Worm (Caenorhabditis elegans) whole organism, L1 larva: ENCODE measurements around the gene igeg-2.

ENCODE experiments used
- C04F5.9 ChIP-seq: sonication (generic microtip); optimal IDR thresholded peaks from 2 replicates; lab custom pipeline; 2016; ENCODE audit warnings: missing genetic modification characterization, missing compliant biosample characterization
- C16A3.4 ChIP-seq: fragments of 150-350 bp; optimal IDR thresholded peaks from 2 replicates; lab custom pipeline; 2014; ENCODE audit warnings: missing biosample characterization, missing genetic modification characterization
- F16B12.6 ChIP-seq: fragments of 150-350 bp; optimal IDR thresholded peaks from 2 replicates; lab custom pipeline; 2014; ENCODE audit warnings: missing biosample characterization, missing genetic modification characterization
- Y116A8C.19 ChIP-seq: sonication (generic microtip); optimal IDR thresholded peaks from 2 replicates; lab custom pipeline; 2016; ENCODE audit warnings: missing compliant biosample characterization, missing genetic modification characterization, borderline replicate concordance
- aha-1 ChIP-seq: fragments of 150-350 bp; optimal IDR thresholded peaks from 2 replicates; lab custom pipeline; 2014; ENCODE audit warnings: missing biosample characterization, missing genetic modification characterization
- alr-1 ChIP-seq: fragments of 200-800 bp; sonication (Bioruptor generic); optimal IDR thresholded peaks from 2 replicates; lab custom pipeline; 2018; ENCODE audit warnings: borderline replicate concordance, mild to moderate bottlenecking, missing genetic modification characterization, missing compliant biosample characterization
- ama-1 ChIP-seq: fragments of 150-350 bp; optimal IDR thresholded peaks from 2 replicates; lab custom pipeline; 2014
- blmp-1 ChIP-seq: fragments of 150-350 bp; optimal IDR thresholded peaks from 2 replicates; lab custom pipeline; 2014; ENCODE audit warnings: missing biosample characterization, missing genetic modification characterization
- ceh-8 ChIP-seq: fragments of 200-800 bp; sonication (Bioruptor generic); optimal IDR thresholded peaks from 2 replicates; lab custom pipeline; 2018; ENCODE audit warnings: mild to moderate bottlenecking, missing genetic modification characterization, moderate library complexity, missing compliant biosample characterization
- ceh-82 ChIP-seq, 3 experiments: fragments of 150-350 bp in 1 of 3; sonication (generic microtip) in 2 of 3; optimal IDR thresholded peaks; 2 replicates each; lab custom pipeline; 2014 to 2017; ENCODE audit warnings: missing biosample characterization in 3 of 3, missing genetic modification characterization in 3 of 3
- ceh-90 ChIP-seq: sonication (generic microtip); optimal IDR thresholded peaks from 2 replicates; lab custom pipeline; 2016; ENCODE audit warnings: missing genetic modification characterization, missing compliant biosample characterization
- ces-1 ChIP-seq: fragments of 150-350 bp; optimal IDR thresholded peaks from 2 replicates; lab custom pipeline; 2014; ENCODE audit warnings: missing biosample characterization, missing genetic modification reagents, missing genetic modification characterization
- dsc-1 ChIP-seq: sonication (generic microtip); optimal IDR thresholded peaks from 2 replicates; lab custom pipeline; 2016; ENCODE audit warnings: mild to moderate bottlenecking, missing genetic modification characterization, missing compliant biosample characterization
- efl-1 ChIP-seq, 4 experiments: fragments of 150-350 bp; optimal IDR thresholded peaks in 3 of 4; peaks in 1 of 4; 1 replicate in 1 of 4; 2 replicates in 3 of 4; lab custom pipeline; 2014; ENCODE audit warnings: missing biosample characterization in 2 of 4, missing genetic modification characterization in 2 of 4, missing genetic modification reagents in 2 of 4
- elt-2 ChIP-seq: sonication (generic microtip); optimal IDR thresholded peaks from 2 replicates; lab custom pipeline; 2016; ENCODE audit warnings: missing genetic modification characterization, mild to moderate bottlenecking, inconsistent platforms, missing compliant biosample characterization, missing genetic modification reagents
- elt-3 ChIP-seq, 6 experiments: fragments of 150-350 bp in 1 of 6; sonication (generic microtip); optimal IDR thresholded peaks; 2 replicates each; lab custom pipeline; 2017 to 2018; ENCODE audit warnings: missing biosample characterization in 6 of 6, missing genetic modification characterization in 6 of 6, inconsistent platforms in 1 of 6
- fos-1 ChIP-seq: fragments of 150-350 bp; optimal IDR thresholded peaks from 2 replicates; lab custom pipeline; 2014; ENCODE audit warnings: missing biosample characterization, missing genetic modification characterization
- grh-1 ChIP-seq: fragments of 200-800 bp; sonication (Bioruptor generic); IDR thresholded peaks from 2 replicates; pipeline ENCODE4 v1.3.6; 2022; ENCODE audit warnings: missing genetic modification reagents, missing genetic modification characterization, missing compliant biosample characterization
- hlh-17 ChIP-seq: fragments of 200-800 bp; sonication (Bioruptor generic); optimal IDR thresholded peaks from 2 replicates; lab custom pipeline; 2018; ENCODE audit warnings: missing genetic modification characterization, mild to moderate bottlenecking, missing compliant biosample characterization, moderate library complexity, borderline replicate concordance
- isw-1 ChIP-seq: fragments of 200-800 bp; sonication (Bioruptor generic); IDR thresholded peaks from 2 replicates; pipeline ENCODE4 v1.3.6; 2022; ENCODE audit warnings: missing genetic modification characterization, missing compliant biosample characterization
- lin-13 ChIP-seq: fragments of 150-350 bp; optimal IDR thresholded peaks from 2 replicates; lab custom pipeline; 2014; ENCODE audit warnings: missing biosample characterization, missing genetic modification reagents, missing genetic modification characterization
- lin-14 ChIP-seq: fragments of 200-800 bp; sonication (Bioruptor generic); optimal IDR thresholded peaks from 2 replicates; lab custom pipeline; 2018; ENCODE audit warnings: mild to moderate bottlenecking, missing genetic modification characterization, moderate library complexity, missing compliant biosample characterization
- lin-35 ChIP-seq, 2 experiments: fragments of 150-350 bp; optimal IDR thresholded peaks; 2 replicates each; lab custom pipeline; 2014; ENCODE audit warnings: missing biosample characterization in 2 of 2, missing genetic modification characterization in 2 of 2, missing genetic modification reagents in 2 of 2
- lsy-2 ChIP-seq, 2 experiments: fragments of 150-350 bp; optimal IDR thresholded peaks; 2 replicates each; lab custom pipeline; 2014; ENCODE audit warnings: missing biosample characterization in 2 of 2, missing genetic modification characterization in 2 of 2
- mab-9 ChIP-seq: fragments of 200-800 bp; sonication (Bioruptor generic); IDR thresholded peaks from 2 replicates; pipeline ENCODE4 v1.3.6; 2022; ENCODE audit warnings: missing genetic modification reagents, missing genetic modification characterization, missing compliant biosample characterization
- mdl-1 ChIP-seq, 2 experiments: fragments of 150-350 bp; optimal IDR thresholded peaks; 2 replicates each; lab custom pipeline; 2014 to 2017; ENCODE audit warnings: missing biosample characterization in 2 of 2, missing genetic modification characterization in 2 of 2, inconsistent platforms in 1 of 2
- mep-1 ChIP-seq: fragments of 150-350 bp; optimal IDR thresholded peaks from 2 replicates; lab custom pipeline; 2014; ENCODE audit warnings: missing biosample characterization, missing genetic modification characterization
- nhr-12 ChIP-seq: sonication (generic microtip); optimal IDR thresholded peaks from 2 replicates; lab custom pipeline; 2017; ENCODE audit warnings: missing biosample characterization, missing genetic modification characterization
- nhr-19 ChIP-seq: fragments of 200-800 bp; sonication (Bioruptor generic); conservative IDR thresholded peaks from 2 replicates; pipeline ENCODE4 v1.3.6; 2022; ENCODE audit warnings: missing genetic modification characterization, missing compliant biosample characterization
- nhr-20 ChIP-seq: sonication (generic microtip); optimal IDR thresholded peaks from 2 replicates; lab custom pipeline; 2016; ENCODE audit warnings: mild to moderate bottlenecking, missing genetic modification characterization, missing compliant biosample characterization
- nhr-237 ChIP-seq: fragments of 150-350 bp; optimal IDR thresholded peaks from 2 replicates; lab custom pipeline; 2014; ENCODE audit warnings: missing biosample characterization, missing genetic modification characterization
- nhr-28 ChIP-seq: fragments of 150-350 bp; optimal IDR thresholded peaks from 2 replicates; lab custom pipeline; 2014; ENCODE audit warnings: missing biosample characterization, missing genetic modification characterization
- nhr-47 ChIP-seq: sonication (generic microtip); optimal IDR thresholded peaks from 2 replicates; lab custom pipeline; 2016; ENCODE audit warnings: mild to moderate bottlenecking, missing genetic modification characterization, moderate library complexity, missing compliant biosample characterization
- nhr-76 ChIP-seq: sonication (generic microtip); optimal IDR thresholded peaks from 2 replicates; lab custom pipeline; 2017; ENCODE audit warnings: missing biosample characterization, missing genetic modification characterization
- nhr-85 ChIP-seq: sonication (generic microtip); peaks from one replicate; lab custom pipeline; 2016; ENCODE audit warnings: missing genetic modification characterization, inconsistent platforms, missing compliant biosample characterization
- pag-3 ChIP-seq: sonication (generic microtip); optimal IDR thresholded peaks from 2 replicates; lab custom pipeline; 2017; ENCODE audit warnings: missing genetic modification characterization, mild to moderate bottlenecking, missing compliant biosample characterization, antibody characterized with exemption, borderline replicate concordance; ENCODE audit not compliant: insufficient read depth
- pax-3 ChIP-seq: fragments of 200-800 bp; sonication (Bioruptor generic); optimal IDR thresholded peaks from 2 replicates; lab custom pipeline; 2018; ENCODE audit warnings: mild to moderate bottlenecking, missing genetic modification characterization, moderate library complexity, missing compliant biosample characterization
- skn-1 ChIP-seq: fragments of 150-350 bp; optimal IDR thresholded peaks from 2 replicates; lab custom pipeline; 2014; ENCODE audit warnings: missing biosample characterization, missing genetic modification characterization
- snpc-4 ChIP-seq: fragments of 150-350 bp; optimal IDR thresholded peaks from 2 replicates; lab custom pipeline; 2014; ENCODE audit warnings: missing biosample characterization, missing genetic modification characterization
- sptf-1 ChIP-seq: fragments of 150-350 bp; optimal IDR thresholded peaks from 2 replicates; lab custom pipeline; 2014; ENCODE audit warnings: missing biosample characterization, missing genetic modification characterization
- swsn-7 ChIP-seq: sonication (generic microtip); optimal IDR thresholded peaks from 2 replicates; lab custom pipeline; 2016; ENCODE audit warnings: missing genetic modification characterization, missing compliant biosample characterization
- tlp-1 ChIP-seq: fragments of 150-350 bp; optimal IDR thresholded peaks from 2 replicates; lab custom pipeline; 2014; ENCODE audit warnings: missing biosample characterization, missing genetic modification characterization
- unc-86 ChIP-seq: sonication (generic microtip); optimal IDR thresholded peaks from 2 replicates; lab custom pipeline; 2016; ENCODE audit warnings: missing genetic modification characterization, missing compliant biosample characterization
- zip-4 ChIP-seq: fragments of 200-800 bp; sonication (Bioruptor generic); optimal IDR thresholded peaks from 2 replicates; lab custom pipeline; 2018; ENCODE audit warnings: mild to moderate bottlenecking, missing genetic modification characterization, moderate library complexity, missing compliant biosample characterization
- ztf-11 ChIP-seq, 2 experiments: sonication (generic microtip); optimal IDR thresholded peaks; 2 replicates each; lab custom pipeline; 2016 to 2017; ENCODE audit warnings: missing genetic modification characterization in 2 of 2, missing biosample characterization in 1 of 2, missing compliant biosample characterization in 1 of 2
- ztf-4 ChIP-seq: fragments of 150-350 bp; optimal IDR thresholded peaks from 2 replicates; lab custom pipeline; 2014; ENCODE audit warnings: missing biosample characterization, missing genetic modification characterization

The igeg-2 gene

ce11 chrX:11471409-11471808 lies 25.0 kb upstream of the igeg-2 start:
- TF ChIP-seq ztf-11 (tag; optimal IDR thresholded peaks at IDR 0.05; lab: Kevin White, UChicago) (no peak), elt-3 (tag; optimal IDR thresholded peaks at IDR 0.05; lab: Kevin White, UChicago) (peak in 1 of 6 experiments; percentile 20), snpc-4 (no peak), nhr-20 (tag; lab: Kevin White, UChicago) (no peak), sptf-1 (tag; lab: Kevin White, UChicago) (no peak), ztf-4 (tag; lab: Kevin White, UChicago) (no peak), blmp-1 (peak; percentile 9), mep-1 (tag; lab: Kevin White, UChicago) (no peak), lin-35 (GFP tag; optimal IDR thresholded peaks at IDR 0.05; lab: Kevin White, UChicago) (peak in 1 of 2 experiments; percentile 22), ama-1 (lab: Kevin White, UChicago) (no peak), pax-3 (tag; lab: Kevin White, UChicago) (no peak), Y116A8C.19 (tag; lab: Kevin White, UChicago) (no peak), pag-3 (tag; lab: Kevin White, UChicago) (no peak), mdl-1 (tag; optimal IDR thresholded peaks at IDR 0.05; lab: Kevin White, UChicago) (no peak), isw-1 (no peak), fos-1 (tag; lab: Kevin White, UChicago) (no peak)

ce11 chrX:11469600-11469999 lies 23.2 kb upstream of the igeg-2 start:
- TF ChIP-seq mdl-1 (tag; optimal IDR thresholded peaks at IDR 0.05; lab: Kevin White, UChicago) (peak in 1 of 2 experiments; percentile 26), ceh-90 (no peak), ceh-8 (GFP tag; lab: Kevin White, UChicago) (no peak), hlh-17 (GFP tag; lab: Kevin White, UChicago) (no peak), elt-2 (tag; lab: Kevin White, UChicago) (peak; percentile 15), lin-35 (GFP tag; optimal IDR thresholded peaks at IDR 0.05; lab: Kevin White, UChicago) (peak in 1 of 2 experiments; percentile 36), lin-14 (GFP tag; lab: Kevin White, UChicago) (peak; percentile 49)

DNA sequence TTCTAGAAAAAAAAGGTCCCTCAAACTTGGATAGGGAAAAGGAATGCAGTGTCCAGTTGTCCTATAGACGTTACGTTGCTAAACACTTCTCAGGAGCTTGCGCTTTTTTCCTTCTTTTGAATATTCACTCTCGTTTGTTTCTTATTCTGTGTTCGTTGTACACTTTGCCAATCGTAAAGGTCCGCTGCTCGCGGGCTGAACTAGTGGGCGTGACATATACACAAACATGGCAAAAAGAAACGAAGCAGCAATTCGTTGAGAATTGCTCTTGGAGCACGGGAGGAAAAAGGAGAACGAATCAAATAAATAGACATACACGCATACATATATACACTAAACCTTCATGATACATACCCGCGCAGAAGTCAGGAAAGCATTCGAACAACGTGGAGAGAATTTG lies 22.4 kb upstream of the igeg-2 start:
- TF ChIP-seq nhr-85 (tag; lab: Kevin White, UChicago) (no peak), lin-14 (GFP tag; lab: Kevin White, UChicago) (peak; percentile 18)

DNA sequence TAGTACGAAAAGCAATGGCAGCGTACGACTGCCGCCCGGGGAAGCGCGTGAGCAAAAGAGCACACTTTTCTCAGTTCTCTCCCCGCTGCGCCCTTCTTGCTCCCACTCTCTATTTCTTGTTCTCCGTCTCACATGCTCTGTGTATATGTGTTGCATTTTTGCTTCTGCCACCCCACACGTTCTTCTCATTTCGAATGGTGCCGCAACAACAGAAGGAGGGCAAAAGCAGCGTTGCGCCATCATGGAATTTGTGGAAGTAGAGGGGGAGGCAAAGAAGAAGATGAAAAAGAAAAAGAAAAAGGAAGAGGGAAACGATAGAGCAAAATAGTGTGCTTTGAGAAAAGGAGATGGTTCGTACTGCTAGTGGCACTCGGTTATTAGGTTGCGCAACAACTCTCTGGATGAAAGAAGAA lies 20.9 kb upstream of the igeg-2 start:
- no peak for TF ChIP-seq nhr-12 (tag; lab: Kevin White, UChicago)
- TF ChIP-seq nhr-47 (tag; lab: Kevin White, UChicago), result peak; percentile 72
- TF ChIP-seq swsn-7, result peak; percentile 73
- peak; percentile 6 for TF ChIP-seq lin-13 (GFP tag; lab: Kevin White, UChicago)
- TF ChIP-seq efl-1 (optimal IDR thresholded peaks at IDR 0.05; lab: Kevin White, UChicago), result peak; percentile 27 to 28
- peak in 1 of 2 experiments; percentile 89 for TF ChIP-seq efl-1 (GFP tag; optimal IDR thresholded peaks at IDR 0.05 in 1 of 2; lab: Kevin White, UChicago)
- TF ChIP-seq skn-1, result peak; percentile 39
- TF ChIP-seq nhr-76, result no peak
- TF ChIP-seq mab-9 (GFP tag; lab: Robert Waterston, UW), result 0 out of 2 replicates have a peak, but pooled peaks have one; percentile 41
- peak; percentile 41 for TF ChIP-seq C16A3.4 (tag; lab: Kevin White, UChicago)
- TF ChIP-seq aha-1, result no peak
- TF ChIP-seq nhr-85 (tag; lab: Kevin White, UChicago), result no peak
- TF ChIP-seq nhr-28 (tag; lab: Kevin White, UChicago), result no peak
- peak in 2 of 3 experiments; percentile 50 to 79 for TF ChIP-seq ceh-82 (tag; optimal IDR thresholded peaks at IDR 0.05; lab: Kevin White, UChicago)
- peak; percentile 41 for TF ChIP-seq nhr-19 (GFP tag; lab: Robert Waterston, UW)
- TF ChIP-seq ztf-11 (tag; optimal IDR thresholded peaks at IDR 0.05; lab: Kevin White, UChicago), result peak in 1 of 2 experiments; percentile 38
- no peak for TF ChIP-seq nhr-237 (tag; lab: Kevin White, UChicago)
- no peak for TF ChIP-seq Y116A8C.19 (tag; lab: Kevin White, UChicago)
- TF ChIP-seq unc-86 (tag; lab: Kevin White, UChicago), result peak; percentile 80
- no peak for TF ChIP-seq tlp-1 (tag; lab: Kevin White, UChicago)
- peak; percentile 96 for TF ChIP-seq pag-3 (tag; lab: Kevin White, UChicago)
- TF ChIP-seq F16B12.6, result no peak
- no peak for TF ChIP-seq hlh-17 (GFP tag; lab: Kevin White, UChicago)
- no peak for TF ChIP-seq C04F5.9 (tag; lab: Kevin White, UChicago)
- peak; percentile 63 for TF ChIP-seq ces-1
- peak; percentile 43 to 65 for TF ChIP-seq lsy-2 (tag; optimal IDR thresholded peaks at IDR 0.05; lab: Kevin White, UChicago)
- TF ChIP-seq grh-1 (GFP tag; lab: Robert Waterston, UW), result no peak
- TF ChIP-seq alr-1, result no peak
- peak; percentile 83 for TF ChIP-seq dsc-1 (tag; lab: Kevin White, UChicago)
- no peak for TF ChIP-seq zip-4 (GFP tag; lab: Kevin White, UChicago)
